Fruit fly (Drosophila melanogaster): ENCODE measurements around the gene CG17328.

The CG17328 gene

DNA sequence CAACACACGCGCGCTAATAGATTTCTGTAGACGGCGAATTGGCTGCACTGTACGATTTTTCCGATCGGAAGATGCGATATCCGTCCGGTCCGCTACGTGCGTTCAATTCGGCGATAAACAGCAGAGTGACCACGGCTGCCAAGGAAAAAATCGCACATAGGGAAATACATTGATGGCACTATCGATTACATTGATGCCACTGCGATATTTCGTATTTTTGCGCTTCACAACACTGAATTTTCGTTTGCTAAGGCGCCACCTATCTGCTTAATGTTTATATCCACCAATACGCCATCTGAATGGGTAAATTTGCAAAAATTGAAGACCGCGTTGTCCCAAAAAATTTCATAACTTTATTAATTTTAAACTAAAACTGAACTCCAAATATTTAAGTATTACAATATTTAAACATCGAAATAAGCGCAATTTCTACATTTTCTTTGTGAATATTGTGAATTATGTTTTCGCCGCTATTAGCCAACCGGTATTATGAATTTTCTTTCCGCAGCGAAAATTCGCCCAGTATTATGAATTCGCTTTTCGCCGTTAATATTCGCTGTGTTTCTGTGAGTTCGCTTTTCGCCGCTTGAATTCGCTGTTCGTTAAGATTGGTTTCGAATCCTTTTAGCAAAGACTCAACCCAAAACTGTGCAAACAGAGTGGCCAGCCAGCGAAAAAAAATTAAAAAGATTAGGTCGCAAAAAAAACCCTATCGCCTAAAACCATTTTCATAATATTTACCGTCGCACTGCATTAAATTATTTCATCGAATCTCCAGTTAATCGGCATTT lies 11.9 kb upstream of the CG17328 start, which contains the start of the genes crp and pkaap (continued):
- TF ChIP-seq org-1 (GFP tag; optimal IDR thresholded peaks at IDR 0.05) (peak; percentile 29), CG7745 (tag; optimal IDR thresholded peaks at IDR 0.05) (peak; percentile 34), CG6654 (GFP tag; optimal IDR thresholded peaks at IDR 0.05) (peak; percentile 43), CG8359 (GFP tag; optimal IDR thresholded peaks at IDR 0.05; ENCODE audit: borderline replicate concordance) (peak; percentile 26), crol (GFP tag; IDR thresholded peaks at IDR 0.05) (no peak), CG10959 (GFP tag; IDR thresholded peaks at IDR 0.05) (no peak), BtbVII (GFP tag; optimal IDR thresholded peaks at IDR 0.05) (peak; percentile 70), Elba2 (GFP tag; optimal IDR thresholded peaks at IDR 0.05) (peak; percentile 45), trem (tag; optimal IDR thresholded peaks at IDR 0.05) (peak; percentile 62), CG31224 (GFP tag; IDR thresholded peaks at IDR 0.05) (no peak), nmo (GFP tag; optimal IDR thresholded peaks at IDR 0.05) (peak; percentile 27), Ptx1 (GFP tag; IDR thresholded peaks at IDR 0.05) (no peak), pfk (GFP tag; optimal IDR thresholded peaks at IDR 0.05) (peak; percentile 54), CG18476 (GFP tag; optimal IDR thresholded peaks at IDR 0.05) (peak; percentile 27), CG7372 (GFP tag; IDR thresholded peaks at IDR 0.05) (no peak), Dfd (GFP tag; optimal IDR thresholded peaks at IDR 0.05) (no peak), mld (GFP tag; IDR thresholded peaks at IDR 0.05; ENCODE audit: partially characterized antibody) (no peak), CG1233 (GFP tag; optimal IDR thresholded peaks at IDR 0.05) (peak; percentile 61), CG9609 (GFP tag; optimal IDR thresholded peaks at IDR 0.05) (peak; percentile 75), CG32772 (GFP tag; IDR thresholded peaks at IDR 0.05) (no peak), Xrp1 (GFP tag; IDR thresholded peaks at IDR 0.05) (no peak), ind (GFP tag; optimal IDR thresholded peaks at IDR 0.05) (peak; percentile 83), CG30020 (tag; optimal IDR thresholded peaks at IDR 0.05) (no peak), nerfin-2 (GFP tag; IDR thresholded peaks at IDR 0.05; ENCODE audit: partially characterized antibody) (no peak), prd (optimal IDR thresholded peaks at IDR 0.05) (no peak), prd (GFP tag; IDR thresholded peaks at IDR 0.05) (no peak), Gug (GFP tag; IDR thresholded peaks at IDR 0.05) (peak; percentile 81), ATbp (GFP tag; optimal IDR thresholded peaks at IDR 0.05) (peak; percentile 49), Oli (tag; optimal IDR thresholded peaks at IDR 0.05) (no peak), CG10366 (GFP tag; IDR thresholded peaks at IDR 0.05) (no peak), CG10543 (GFP tag; optimal IDR thresholded peaks at IDR 0.05) (peak; percentile 86), Ets97D (GFP tag; optimal IDR thresholded peaks at IDR 0.05) (peak; percentile 93), Rfx (GFP tag; IDR thresholded peaks at IDR 0.05) (no peak), grau (tag; optimal IDR thresholded peaks at IDR 0.05) (peak; percentile 69), wdn (GFP tag; IDR thresholded peaks at IDR 0.05) (no peak), CG1024 (GFP tag; IDR thresholded peaks at IDR 0.05) (no peak), CG15696 (tag; optimal IDR thresholded peaks at IDR 0.05) (peak; percentile 72), CG18619 (GFP tag; optimal IDR thresholded peaks at IDR 0.05) (peak; percentile 52), CG34224 (GFP tag; IDR thresholded peaks at IDR 0.05; ENCODE audit: partially characterized antibody) (no peak), Dek (tag; optimal IDR thresholded peaks at IDR 0.05) (peak; percentile 75), jigr1 (GFP tag; IDR thresholded peaks at IDR 0.05) (no peak), Sox102F (GFP tag; optimal IDR thresholded peaks at IDR 0.05) (no peak), CG1832 (GFP tag; optimal IDR thresholded peaks at IDR 0.05) (no peak), CG12659 (GFP tag; optimal IDR thresholded peaks at IDR 0.05) (peak; percentile 83), croc (GFP tag; conservative IDR thresholded peaks at IDR 0.05) (peak; percentile 26; the same call in 1 of the 3 replicates), MESR4 (GFP tag; optimal IDR thresholded peaks at IDR 0.05) (peak; percentile 3), CG9797 (GFP tag; optimal IDR thresholded peaks at IDR 0.05) (peak; percentile 85), otp (GFP tag; IDR thresholded peaks at IDR 0.05) (no peak), chif (GFP tag; optimal IDR thresholded peaks at IDR 0.05) (peak; percentile 73 to 89)

All from whole organism, embryonic.